Fruit fly (Drosophila melanogaster): ENCODE results near the gene cl.

DNA sequence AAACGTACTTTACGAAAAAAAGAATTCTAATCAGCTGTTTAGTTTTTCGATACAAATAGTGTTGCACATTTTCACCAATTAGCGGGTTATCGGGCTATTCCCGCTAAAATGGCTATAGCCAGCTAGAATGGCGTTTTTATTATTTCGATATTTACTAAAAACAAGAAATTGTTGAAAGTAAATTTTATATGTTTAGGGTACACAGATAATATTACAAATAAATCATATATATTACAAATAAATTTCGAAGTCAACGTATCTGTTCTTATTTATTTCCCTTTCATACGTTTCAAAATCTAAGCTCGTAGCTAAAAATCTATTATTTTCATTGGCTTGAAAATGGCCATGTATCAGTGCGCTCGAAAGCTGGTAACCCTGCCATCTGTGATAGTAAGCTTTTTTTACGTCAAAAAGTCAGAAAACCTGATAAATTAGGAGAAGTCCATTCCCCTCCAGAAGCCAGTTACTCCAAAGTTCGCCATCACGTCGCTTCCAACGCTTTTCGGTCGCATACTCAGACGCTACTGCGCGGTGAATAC is at the start of gene cl, which contains the start of gene CG7382:
- no peak for TF ChIP-seq CG14655 (GFP tag; optimal IDR thresholded peaks at IDR 0.05)
- peak; percentile 20 for TF ChIP-seq CG17806 (tag; optimal IDR thresholded peaks at IDR 0.05)
- TF ChIP-seq rn (GFP tag; IDR thresholded peaks at IDR 0.05): no peak
- TF ChIP-seq CG8159 (tag; optimal IDR thresholded peaks at IDR 0.05): peak; percentile 56
- TF ChIP-seq CG15710 (tag; optimal IDR thresholded peaks at IDR 0.05): peak; percentile 31
- no peak for TF ChIP-seq CG8301 (tag; optimal IDR thresholded peaks at IDR 0.05)
